Worm (Caenorhabditis elegans): ENCODE results near the gene eak-3.

- TF ChIP-seq pha-4 (tag; optimal IDR thresholded peaks at IDR 0.05) (no peak), nhr-11 (tag; optimal IDR thresholded peaks at IDR 0.05) (no peak), sox-2 (GFP tag; IDR thresholded peaks at IDR 0.05) (no peak), fkh-10 (GFP tag; optimal IDR thresholded peaks at IDR 0.05) (no peak), K02D7.2 (tag; optimal IDR thresholded peaks at IDR 0.05) (no peak), hlh-30 (tag; optimal IDR thresholded peaks at IDR 0.05; ENCODE audit: insufficient read depth) (no peak), hlh-13 (GFP tag; optimal IDR thresholded peaks at IDR 0.05) (no peak), che-1 (tag; optimal IDR thresholded peaks at IDR 0.05) (no peak), elt-2 (tag; optimal IDR thresholded peaks at IDR 0.05) (no peak), ceh-45 (GFP tag; IDR thresholded peaks at IDR 0.05) (no peak), pat-9 (tag; optimal IDR thresholded peaks at IDR 0.05) (no peak), pros-1 (tag; optimal IDR thresholded peaks at IDR 0.05) (no peak), mec-3 (tag; optimal IDR thresholded peaks at IDR 0.05; ENCODE audit: borderline replicate concordance) (no peak)
Observed at ce11 chrIII:1181756-1182155, 5.4 kb upstream of the eak-3 start, which contains the start of gene nspg-8.

Measured in whole organism, late embryonic.